Fruit fly (Drosophila melanogaster) whole organism: Measurements from ENCODE around the gene mtd.

Source experiments
- CG8478 ChIP-seq: fragments of >200 bp; optimal IDR thresholded peaks from 2 replicates; lab custom pipeline; 2018; ENCODE audit warnings: inconsistent platforms
- Dll ChIP-seq: fragments of >200 bp; optimal IDR thresholded peaks from 2 replicates; lab custom pipeline; 2017

DNA sequence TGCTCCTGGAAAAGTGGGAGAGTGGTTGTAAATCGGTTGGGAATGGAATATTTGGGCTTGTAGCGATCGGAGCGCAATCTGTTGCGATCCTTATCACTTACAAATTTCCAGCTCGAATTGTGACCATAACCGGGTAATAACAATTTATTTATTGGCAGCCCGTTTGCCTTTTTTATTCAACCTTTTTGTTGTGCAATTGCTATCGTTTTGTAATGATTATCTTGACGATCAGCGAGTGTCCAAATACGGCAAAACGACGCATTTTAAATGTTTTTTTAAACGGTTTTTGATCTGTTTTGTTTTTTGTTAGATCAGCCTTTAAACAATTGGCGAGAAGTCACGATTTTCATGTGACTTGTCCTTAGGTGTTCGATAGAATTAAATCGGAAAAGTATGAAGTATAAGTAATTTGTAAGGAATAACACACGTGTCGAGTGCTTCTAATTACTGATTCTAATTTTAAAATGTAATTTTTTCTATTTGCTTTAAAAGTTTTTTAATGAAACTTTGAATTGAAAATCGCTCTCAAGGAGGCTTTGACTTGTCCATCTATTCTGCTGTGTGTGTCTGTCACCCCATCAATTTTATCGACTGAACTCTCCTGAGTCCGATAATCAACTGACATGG lies 50.6 kb downstream of the mtd start, which contains the start of gene Tim17b1:
- TF ChIP-seq CG8478 (lab: Kevin White, UChicago) (no peak), Dll (lab: Kevin White, UChicago) (no peak)
